Worm (Caenorhabditis elegans) whole organism, young adult: ENCODE data around the gene aipl-1.

ENCODE experiments used
- mcd-1 ChIP-seq: fragments of 200-800 bp; sonication (Bioruptor generic); IDR thresholded peaks from 2 replicates; pipeline ENCODE4 v1.3.6; 2022; ENCODE audit warnings: missing genetic modification reagents, missing genetic modification characterization, missing compliant biosample characterization
- zim-3 ChIP-seq: sonication (generic microtip); optimal IDR thresholded peaks from 2 replicates; lab custom pipeline; 2017; ENCODE audit warnings: mild to moderate bottlenecking, missing genetic modification characterization, moderate library complexity, missing compliant biosample characterization

DNA sequence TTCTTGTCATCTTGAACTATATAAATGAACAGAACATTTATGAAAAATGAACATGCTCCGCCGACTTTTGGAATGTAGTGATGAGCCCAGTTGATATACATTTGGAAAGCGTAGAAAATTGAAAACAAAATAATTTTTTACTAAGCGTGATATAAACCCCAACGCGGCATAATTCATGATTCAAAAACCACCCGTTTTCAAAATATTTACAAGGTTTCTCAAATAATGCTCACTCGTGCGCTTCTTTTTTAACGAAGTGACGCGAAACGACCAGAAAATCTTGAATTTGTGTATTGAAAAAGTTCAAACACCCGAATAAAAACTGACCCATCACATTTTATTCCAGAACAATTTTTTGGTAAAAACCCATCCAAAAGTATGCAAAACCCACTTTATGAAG, 9.2 kb downstream of the aipl-1 start, which contains the start of gene srj-27:
- no peak for TF ChIP-seq mcd-1 (GFP tag; lab: Robert Waterston, UW)
- TF ChIP-seq zim-3 (tag; lab: Kevin White, UChicago) = no peak
